Fruit fly (Drosophila melanogaster): ENCODE measurements around the gene CG31139.

- TF ChIP-seq Pif1B (GFP tag; optimal IDR thresholded peaks at IDR 0.05) (no peak), CG32121 (GFP tag; IDR thresholded peaks at IDR 0.05) (no peak), Pif1A (GFP tag; optimal IDR thresholded peaks at IDR 0.05) (no peak), D1 (tag; optimal IDR thresholded peaks at IDR 0.05) (no peak), EcR (GFP tag; optimal IDR thresholded peaks at IDR 0.05) (no peak), CG8301 (tag; optimal IDR thresholded peaks at IDR 0.05) (no peak), gl (tag; optimal IDR thresholded peaks at IDR 0.05) (no peak), CG14655 (GFP tag; optimal IDR thresholded peaks at IDR 0.05) (no peak), CG4496 (GFP tag; IDR thresholded peaks at IDR 0.05) (no peak), CG17806 (tag; optimal IDR thresholded peaks at IDR 0.05) (no peak)
These were observed 12.1 kb upstream of the CG31139 start, which contains the start of gene Nepl13 for dm6 chr3R:22760988-22761387.

All from whole organism, pupa.